Worm (Caenorhabditis elegans) whole organism, mixed stage, embryonic: Measurements from ENCODE around the gene F11C1.10.

Experiments
- blmp-1 ChIP-seq: fragments of 150-350 bp; optimal IDR thresholded peaks from 2 replicates; lab custom pipeline; 2014; ENCODE audit warnings: missing biosample characterization, missing genetic modification characterization
- lin-13 ChIP-seq: fragments of 150-350 bp; optimal IDR thresholded peaks from 2 replicates; lab custom pipeline; 2014; ENCODE audit warnings: missing biosample characterization, missing genetic modification characterization
- nhr-12 ChIP-seq: fragments of 150-350 bp; optimal IDR thresholded peaks from 2 replicates; lab custom pipeline; 2014; ENCODE audit warnings: missing biosample characterization, missing genetic modification characterization
- nhr-28 ChIP-seq: fragments of 150-350 bp; optimal IDR thresholded peaks from 2 replicates; lab custom pipeline; 2014; ENCODE audit warnings: missing biosample characterization, missing genetic modification characterization
- nhr-76 ChIP-seq: sonication (generic microtip); optimal IDR thresholded peaks from 2 replicates; lab custom pipeline; 2017; ENCODE audit warnings: missing biosample characterization, missing genetic modification characterization
- pha-4 ChIP-seq: fragments of 150-350 bp; optimal IDR thresholded peaks from 2 replicates; lab custom pipeline; 2018; ENCODE audit warnings: missing biosample characterization, missing genetic modification reagents, missing genetic modification characterization
- unc-39 ChIP-seq: fragments of 150-350 bp; optimal IDR thresholded peaks from 2 replicates; lab custom pipeline; 2014; ENCODE audit warnings: missing biosample characterization, missing genetic modification characterization

- no peak for TF ChIP-seq blmp-1 (tag; lab: Kevin White, UChicago)
- TF ChIP-seq lin-13, result no peak
- TF ChIP-seq nhr-12, result no peak
- TF ChIP-seq unc-39 (tag; lab: Kevin White, UChicago), result no peak
- no peak for TF ChIP-seq nhr-76 (tag; lab: Kevin White, UChicago)
- TF ChIP-seq nhr-28, result no peak
- TF ChIP-seq pha-4, result no peak
Measured at ce11 chrX:13004491-13005093, 27.7 kb downstream of the F11C1.10 start.
